Worm (Caenorhabditis elegans): ENCODE data around the gene ZK1307.1.

DNA sequence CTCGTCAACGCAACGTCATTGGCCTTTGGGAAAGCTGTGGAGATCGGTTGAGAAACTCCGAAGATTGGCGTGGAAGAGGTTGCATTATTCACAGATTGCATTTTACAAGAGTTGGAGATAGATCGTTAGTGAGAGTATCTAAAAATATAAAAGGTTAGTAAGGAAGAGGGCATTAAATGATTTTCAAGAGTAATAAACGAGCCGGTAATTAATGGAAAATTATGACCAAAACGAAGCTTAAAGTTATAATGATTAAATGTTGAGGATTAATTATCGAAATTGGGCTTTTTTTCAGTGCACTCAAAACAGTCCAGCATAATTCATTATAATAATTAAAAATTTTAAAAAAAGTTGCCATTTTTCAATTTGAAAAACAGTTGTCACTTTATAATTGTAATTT is 46.1 kb downstream of the ZK1307.1 start, which contains the start of gene pap-2:
- TF ChIP-seq zag-1 (tag; optimal IDR thresholded peaks at IDR 0.05) (no peak), nhr-76 (tag; optimal IDR thresholded peaks at IDR 0.05) (no peak), lin-15B (tag; optimal IDR thresholded peaks at IDR 0.05) (no peak), ceh-9 (tag; optimal IDR thresholded peaks at IDR 0.05) (no peak), nhr-12 (tag; optimal IDR thresholded peaks at IDR 0.05) (no peak), pha-4 (tag; optimal IDR thresholded peaks at IDR 0.05) (no peak), nhr-25 (tag; optimal IDR thresholded peaks at IDR 0.05) (no peak), ceh-82 (tag; optimal IDR thresholded peaks at IDR 0.05) (no peak), snpc-4 (tag; optimal IDR thresholded peaks at IDR 0.05) (no peak), nhr-23 (tag; optimal IDR thresholded peaks at IDR 0.05) (no peak), nhr-11 (tag; optimal IDR thresholded peaks at IDR 0.05) (no peak), sea-2 (GFP tag; optimal IDR thresholded peaks at IDR 0.05) (no peak), lin-39 (tag; optimal IDR thresholded peaks at IDR 0.05) (no peak)

All from whole organism, L3 larva.